Worm (Caenorhabditis elegans): Measurements from ENCODE around the gene B0507.1.

The B0507.1 gene

ce11 chrV:8760416-8760815, 16.0 kb upstream of the B0507.1 start, which contains the start of gene ddn-1:
Gene ddn-1 (minus strand): TSS chrV:8760516.
- TF ChIP-seq ceh-83 (GFP tag; optimal IDR thresholded peaks at IDR 0.05) (no peak), lsy-2 (tag; optimal IDR thresholded peaks at IDR 0.05) (no peak), hlh-1 (tag; optimal IDR thresholded peaks at IDR 0.05) (no peak), ztf-11 (tag; optimal IDR thresholded peaks at IDR 0.05) (no peak), mep-1 (tag; optimal IDR thresholded peaks at IDR 0.05) (no peak), pha-4 (tag; optimal IDR thresholded peaks at IDR 0.05) (no peak), M03D4.4 (tag; optimal IDR thresholded peaks at IDR 0.05) (no peak), elt-1 (tag; optimal IDR thresholded peaks at IDR 0.05; ENCODE audit: borderline replicate concordance, insufficient read depth) (no peak), nhr-2 (tag; optimal IDR thresholded peaks at IDR 0.05) (no peak)

ce11 chrV:8762861-8763260, 13.5 kb upstream of the B0507.1 start, which contains the start of gene B0507.8:
Gene B0507.8 (minus strand): TSS chrV:8762961.
- TF ChIP-seq nhr-237 (tag; optimal IDR thresholded peaks at IDR 0.05), result no peak
- no peak for TF ChIP-seq lin-13 (tag; optimal IDR thresholded peaks at IDR 0.05)
- no peak for TF ChIP-seq blmp-1 (tag; optimal IDR thresholded peaks at IDR 0.05)
- no peak for TF ChIP-seq zip-8 (tag; optimal IDR thresholded peaks at IDR 0.05)
- TF ChIP-seq tbx-8 (GFP tag; optimal IDR thresholded peaks at IDR 0.05), result no peak
- no peak for TF ChIP-seq nhr-76 (tag; optimal IDR thresholded peaks at IDR 0.05)
- TF ChIP-seq ces-1 (GFP tag; optimal IDR thresholded peaks at IDR 0.05), result no peak
- TF ChIP-seq ham-2 (GFP tag; optimal IDR thresholded peaks at IDR 0.05), result no peak
- TF ChIP-seq cnd-1 (tag; optimal IDR thresholded peaks at IDR 0.05), result no peak
- no peak for TF ChIP-seq ceh-83 (GFP tag; optimal IDR thresholded peaks at IDR 0.05)
- TF ChIP-seq drap-1 (GFP tag; optimal IDR thresholded peaks at IDR 0.05), result no peak
- no peak for TF ChIP-seq lsy-2 (tag; optimal IDR thresholded peaks at IDR 0.05)
- TF ChIP-seq ceh-43 (GFP tag; optimal IDR thresholded peaks at IDR 0.05), result no peak
- no peak for TF ChIP-seq hlh-1 (tag; optimal IDR thresholded peaks at IDR 0.05)
- TF ChIP-seq nhr-2 (tag; optimal IDR thresholded peaks at IDR 0.05), result no peak
- TF ChIP-seq unc-39 (tag; optimal IDR thresholded peaks at IDR 0.05), result no peak
- TF ChIP-seq pha-4 (tag; optimal IDR thresholded peaks at IDR 0.05), result no peak
- no peak for TF ChIP-seq M03D4.4 (tag; optimal IDR thresholded peaks at IDR 0.05)

- TF ChIP-seq mls-2 (tag; optimal IDR thresholded peaks at IDR 0.05), result no peak
- TF ChIP-seq ceh-43 (GFP tag; optimal IDR thresholded peaks at IDR 0.05), result no peak
- TF ChIP-seq zip-8 (tag; optimal IDR thresholded peaks at IDR 0.05), result no peak
- no peak for TF ChIP-seq elt-3 (tag; optimal IDR thresholded peaks at IDR 0.05)
- TF ChIP-seq M03D4.4 (tag; optimal IDR thresholded peaks at IDR 0.05), result no peak
- no peak for TF ChIP-seq mab-5 (tag; optimal IDR thresholded peaks at IDR 0.05)
- TF ChIP-seq snpc-4 (tag; optimal IDR thresholded peaks at IDR 0.05), result no peak
- no peak for TF ChIP-seq drap-1 (GFP tag; optimal IDR thresholded peaks at IDR 0.05)
- no peak for TF ChIP-seq sptf-1 (tag; optimal IDR thresholded peaks at IDR 0.05)
- no peak for TF ChIP-seq ceh-83 (GFP tag; optimal IDR thresholded peaks at IDR 0.05)
- TF ChIP-seq lin-13 (tag; optimal IDR thresholded peaks at IDR 0.05), result no peak
- no peak for TF ChIP-seq unc-39 (tag; optimal IDR thresholded peaks at IDR 0.05)
Measured at ce11 chrV:8765938-8766337, 10.4 kb upstream of the B0507.1 start, which contains the start of gene B0507.9. Gene B0507.9 (minus strand): TSS chrV:8766038.

ce11 chrV:8767041-8767440, 9.3 kb upstream of the B0507.1 start:
- no peak for TF ChIP-seq elt-3 (tag; optimal IDR thresholded peaks at IDR 0.05)
- no peak for TF ChIP-seq zip-8 (tag; optimal IDR thresholded peaks at IDR 0.05)
- no peak for TF ChIP-seq flh-1 (GFP tag; optimal IDR thresholded peaks at IDR 0.05)
- TF ChIP-seq drap-1 (GFP tag; optimal IDR thresholded peaks at IDR 0.05), result no peak
- no peak for TF ChIP-seq ceh-39 (tag; optimal IDR thresholded peaks at IDR 0.05)

ce11 chrV:8767493-8767892, 8.9 kb upstream of the B0507.1 start:
- no peak for TF ChIP-seq elt-1 (tag; optimal IDR thresholded peaks at IDR 0.05; ENCODE audit: borderline replicate concordance, insufficient read depth)
- TF ChIP-seq unc-120 (tag; optimal IDR thresholded peaks at IDR 0.05; ENCODE audit: poor library complexity, severe bottlenecking), result no peak

- no peak for TF ChIP-seq nhr-28 (tag; optimal IDR thresholded peaks at IDR 0.05)
- no peak for TF ChIP-seq unc-62 (GFP tag; optimal IDR thresholded peaks at IDR 0.05)
- TF ChIP-seq M03D4.4 (tag; optimal IDR thresholded peaks at IDR 0.05), result no peak
- TF ChIP-seq lsy-2 (tag; optimal IDR thresholded peaks at IDR 0.05), result no peak
- TF ChIP-seq lin-13 (tag; optimal IDR thresholded peaks at IDR 0.05), result no peak
- no peak for TF ChIP-seq lin-32 (GFP tag; optimal IDR thresholded peaks at IDR 0.05)
- TF ChIP-seq snpc-4 (tag; optimal IDR thresholded peaks at IDR 0.05), result no peak
- no peak for TF ChIP-seq mep-1 (tag; optimal IDR thresholded peaks at IDR 0.05)
- TF ChIP-seq ceh-39 (tag; optimal IDR thresholded peaks at IDR 0.05), result no peak
- TF ChIP-seq nhr-12 (tag; optimal IDR thresholded peaks at IDR 0.05), result no peak
- no peak for TF ChIP-seq bed-3 (GFP tag; optimal IDR thresholded peaks at IDR 0.05)
- TF ChIP-seq tbx-8 (GFP tag; optimal IDR thresholded peaks at IDR 0.05), result no peak
- no peak for TF ChIP-seq elt-3 (tag; optimal IDR thresholded peaks at IDR 0.05)
Measured at ce11 chrV:8768481-8768959, 7.8 kb upstream of the B0507.1 start, which contains the start of gene B0507.3. Gene B0507.3 (plus strand): TSS chrV:8768909.
